Worm (Caenorhabditis elegans) whole organism, early embryonic: ENCODE measurements around the gene sdz-19.

ENCODE experiments used
- B0310.2 ChIP-seq: sonication (generic microtip); optimal IDR thresholded peaks from 2 replicates; lab custom pipeline; 2016; ENCODE audit warnings: mild to moderate bottlenecking, missing genetic modification characterization, missing compliant biosample characterization
- F13C5.2 ChIP-seq: sonication (generic microtip); optimal IDR thresholded peaks from 2 replicates; lab custom pipeline; 2017; ENCODE audit warnings: mild to moderate bottlenecking, missing genetic modification characterization, inconsistent platforms, missing compliant biosample characterization
- aly-1 ChIP-seq: sonication (generic microtip); optimal IDR thresholded peaks from 2 replicates; lab custom pipeline; 2016; ENCODE audit warnings: missing genetic modification characterization, missing compliant biosample characterization
- ama-1 ChIP-seq: fragments of 150-350 bp; optimal IDR thresholded peaks from 2 replicates; lab custom pipeline; 2014
- ets-7 ChIP-seq: sonication (generic microtip); optimal IDR thresholded peaks from 2 replicates; lab custom pipeline; 2016; ENCODE audit warnings: missing genotype, missing genetic modification characterization, missing compliant biosample characterization
- flt-1 ChIP-seq: fragments of 200-800 bp; sonication (Bioruptor generic); IDR thresholded peaks from 2 replicates; pipeline ENCODE4 v1.3.6; 2022; ENCODE audit warnings: missing genetic modification characterization, missing compliant biosample characterization
- hmg-4 ChIP-seq: fragments of 200-800 bp; sonication (Bioruptor generic); optimal IDR thresholded peaks from 2 replicates; lab custom pipeline; 2018; ENCODE audit warnings: mild to moderate bottlenecking, missing genetic modification characterization, missing compliant biosample characterization
- hnd-1 ChIP-seq: sonication (generic microtip); optimal IDR thresholded peaks from 2 replicates; lab custom pipeline; 2016; ENCODE audit warnings: missing genetic modification characterization, missing compliant biosample characterization
- pes-1 ChIP-seq: fragments of 200-800 bp; sonication (Bioruptor generic); IDR thresholded peaks from 2 replicates; pipeline ENCODE4 v1.3.6; 2022; ENCODE audit warnings: missing genetic modification reagents, missing genetic modification characterization, missing compliant biosample characterization
- scrt-1 ChIP-seq: fragments of 200-800 bp; sonication (Bioruptor generic); IDR thresholded peaks from 2 replicates; pipeline ENCODE4 v1.3.6; 2022; ENCODE audit warnings: missing genetic modification characterization, missing compliant biosample characterization
- sea-1 ChIP-seq: fragments of 200-800 bp; sonication (Bioruptor generic); conservative IDR thresholded peaks from 2 replicates; pipeline ENCODE4 v1.3.6; 2022; ENCODE audit warnings: missing genetic modification characterization, missing compliant biosample characterization
- tbx-11 ChIP-seq: fragments of 200-800 bp; sonication (Bioruptor generic); IDR thresholded peaks from 2 replicates; pipeline ENCODE4 v1.3.6; 2022; ENCODE audit warnings: missing genetic modification characterization, missing compliant biosample characterization
- tra-4 ChIP-seq: sonication (generic microtip); optimal IDR thresholded peaks from 2 replicates; lab custom pipeline; 2017; ENCODE audit warnings: missing genetic modification characterization, missing compliant biosample characterization

DNA sequence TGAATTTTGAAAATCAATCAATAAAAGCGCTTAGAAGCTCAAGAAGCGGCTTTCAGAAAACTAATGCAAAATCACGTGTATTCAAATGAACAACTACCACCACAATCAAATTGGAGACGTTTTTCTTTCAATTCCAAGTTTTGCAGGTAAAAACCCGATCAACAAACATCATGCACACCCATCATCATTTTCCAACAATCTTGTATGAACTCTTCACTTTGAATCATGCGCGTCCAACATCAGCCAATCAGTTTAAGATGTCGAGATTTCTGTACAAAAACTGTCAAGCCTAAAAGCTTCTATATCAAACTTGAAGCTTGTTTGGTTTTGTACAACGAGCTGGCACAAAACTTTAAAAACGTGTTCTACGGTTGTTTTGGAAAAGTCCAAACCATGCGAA is 35.7 kb upstream of the sdz-19 start:
- TF ChIP-seq ets-7 (tag; lab: Kevin White, UChicago) (no peak), ama-1 (lab: Kevin White, UChicago) (no peak), flt-1 (no peak), F13C5.2 (tag; lab: Kevin White, UChicago) (no peak), hnd-1 (tag; lab: Kevin White, UChicago) (no peak), B0310.2 (no peak), tra-4 (tag; lab: Kevin White, UChicago) (no peak), scrt-1 (GFP tag; lab: Robert Waterston, UW) (no peak), aly-1 (tag; lab: Kevin White, UChicago) (no peak), pes-1 (GFP tag; lab: Robert Waterston, UW) (no peak), tbx-11 (GFP tag; lab: Robert Waterston, UW) (no peak), sea-1 (GFP tag; lab: Robert Waterston, UW) (no peak), hmg-4 (GFP tag; lab: Kevin White, UChicago) (no peak)
